Fruit fly (Drosophila melanogaster) whole organism, prepupa: ENCODE measurements around the gene elg1.

Experiments
- CG10631 ChIP-seq: fragments of 200-800 bp; sonication (Bioruptor generic); optimal IDR thresholded peaks from 2 replicates; lab custom pipeline; 2016; ENCODE audit warnings: missing biosample characterization, missing genetic modification characterization
- CG11762 ChIP-seq: fragments of 200-800 bp; sonication (Bioruptor generic); optimal IDR thresholded peaks from 3 replicates; lab custom pipeline; 2016; ENCODE audit warnings: missing biosample characterization, missing genetic modification characterization; ENCODE audit not compliant: insufficient read depth
- CG15336 ChIP-seq: fragments of 200-800 bp; sonication (Bioruptor generic); IDR thresholded peaks from 2 replicates; pipeline ENCODE4 v1.3.6; 2022; ENCODE audit warnings: missing biosample characterization, missing genetic modification characterization
- CG16779 ChIP-seq: fragments of 200-800 bp; sonication (Bioruptor generic); optimal IDR thresholded peaks from 3 replicates; lab custom pipeline; 2017; ENCODE audit warnings: missing biosample characterization, mild to moderate bottlenecking, missing genetic modification characterization
- CG31627 ChIP-seq: fragments of 200-800 bp; sonication (Bioruptor generic); optimal IDR thresholded peaks from 3 replicates; lab custom pipeline; 2016; ENCODE audit warnings: missing biosample characterization, missing genetic modification characterization
- CG32006 ChIP-seq: fragments of 200-800 bp; sonication (Bioruptor generic); optimal IDR thresholded peaks from 3 replicates; lab custom pipeline; 2017; ENCODE audit warnings: missing biosample characterization, mild to moderate bottlenecking, missing genetic modification characterization
- CG3919 ChIP-seq: fragments of 200-800 bp; sonication (Bioruptor generic); optimal IDR thresholded peaks from 3 replicates; lab custom pipeline; 2016; ENCODE audit warnings: missing biosample characterization, missing genetic modification characterization
- CG4318 ChIP-seq: fragments of 200-800 bp; sonication (Bioruptor generic); optimal IDR thresholded peaks from 3 replicates; lab custom pipeline; 2017; ENCODE audit warnings: missing biosample characterization, mild to moderate bottlenecking, missing genetic modification characterization
- CG6163 ChIP-seq: fragments of 200-800 bp; sonication (Bioruptor generic); IDR thresholded peaks from 3 replicates; pipeline ENCODE4 v1.3.6; 2022; ENCODE audit warnings: missing biosample characterization, missing genetic modification characterization
- CG6276 ChIP-seq: fragments of 200-800 bp; sonication (Bioruptor generic); optimal IDR thresholded peaks from 2 replicates; lab custom pipeline; 2017; ENCODE audit warnings: missing biosample characterization, mild to moderate bottlenecking, missing genetic modification characterization
- CG6792 ChIP-seq: fragments of 200-800 bp; sonication (Bioruptor generic); optimal IDR thresholded peaks from 3 replicates; lab custom pipeline; 2016; ENCODE audit warnings: missing biosample characterization, missing genetic modification characterization
- CG6808 ChIP-seq: fragments of 200-800 bp; sonication (Bioruptor generic); optimal IDR thresholded peaks from 3 replicates; lab custom pipeline; 2017; ENCODE audit warnings: missing biosample characterization, missing genetic modification characterization, mild to moderate bottlenecking, moderate library complexity, missing genetic modification reagents
- CG7368 ChIP-seq: fragments of 200-800 bp; sonication (Bioruptor generic); optimal IDR thresholded peaks from 3 replicates; lab custom pipeline; 2016; ENCODE audit warnings: missing biosample characterization, missing genetic modification characterization
- CG8119 ChIP-seq: fragments of 200-800 bp; sonication (Bioruptor generic); IDR thresholded peaks from 3 replicates; pipeline ENCODE4 v1.3.6; 2022; ENCODE audit warnings: missing biosample characterization, missing genetic modification characterization
- CG8319 ChIP-seq: fragments of 200-800 bp; sonication (Bioruptor generic); optimal IDR thresholded peaks from 3 replicates; lab custom pipeline; 2016; ENCODE audit warnings: missing biosample characterization, missing genetic modification characterization
- CG9139 ChIP-seq: fragments of 200-800 bp; sonication (Bioruptor generic); optimal IDR thresholded peaks from 3 replicates; lab custom pipeline; 2017; ENCODE audit warnings: missing biosample characterization, mild to moderate bottlenecking, missing genetic modification characterization
- Eip78C ChIP-seq: fragments of 200-800 bp; sonication (Bioruptor generic); peaks from one replicate; lab custom pipeline; 2016; ENCODE audit warnings: missing biosample characterization, missing genetic modification characterization
- Eip93F ChIP-seq: fragments of 200-800 bp; sonication (Bioruptor generic); optimal IDR thresholded peaks from 2 replicates; lab custom pipeline; 2016; ENCODE audit warnings: missing biosample characterization, mild to moderate bottlenecking, missing genetic modification characterization
- Ets96B ChIP-seq: fragments of 200-800 bp; optimal IDR thresholded peaks from 2 replicates; lab custom pipeline; 2019; ENCODE audit warnings: missing biosample characterization, mild to moderate bottlenecking, missing genetic modification characterization, moderate library complexity
- Gug ChIP-seq: fragments of 200-800 bp; sonication (Bioruptor generic); IDR thresholded peaks from 2 replicates; pipeline ENCODE4 v1.3.6; 2022; ENCODE audit warnings: missing biosample characterization, missing genetic modification characterization
- Hr39 ChIP-seq: fragments of 200-800 bp; sonication (Bioruptor generic); optimal IDR thresholded peaks from 2 replicates; lab custom pipeline; 2016; ENCODE audit warnings: missing biosample characterization, missing genetic modification characterization
- Lpt ChIP-seq: fragments of 200-800 bp; sonication (Bioruptor generic); optimal IDR thresholded peaks from 3 replicates; lab custom pipeline; 2016; ENCODE audit warnings: missing biosample characterization, missing genetic modification characterization
- Met ChIP-seq: fragments of 200-800 bp; sonication (Bioruptor generic); optimal IDR thresholded peaks from 3 replicates; lab custom pipeline; 2016; ENCODE audit warnings: missing biosample characterization, missing genetic modification characterization
- OdsH ChIP-seq: fragments of 200-800 bp; sonication (Bioruptor generic); optimal IDR thresholded peaks from 3 replicates; lab custom pipeline; 2016; ENCODE audit warnings: missing biosample characterization, missing genetic modification characterization
- Smox ChIP-seq: fragments of 200-800 bp; sonication (Bioruptor generic); optimal IDR thresholded peaks from 3 replicates; lab custom pipeline; 2016; ENCODE audit warnings: missing biosample characterization, missing genetic modification characterization
- Sox102F ChIP-seq: fragments of 200-800 bp; sonication (Bioruptor generic); optimal IDR thresholded peaks from 2 replicates; lab custom pipeline; 2016; ENCODE audit warnings: missing biosample characterization, mild to moderate bottlenecking, missing genetic modification characterization
- Sox15 ChIP-seq: fragments of 200-800 bp; sonication (Bioruptor generic); optimal IDR thresholded peaks from 3 replicates; lab custom pipeline; 2016; ENCODE audit warnings: missing biosample characterization, missing genetic modification characterization
- cyc ChIP-seq: fragments of 200-800 bp; sonication (Bioruptor generic); optimal IDR thresholded peaks from 3 replicates; lab custom pipeline; 2016; ENCODE audit warnings: missing biosample characterization, missing genetic modification characterization
- dsx ChIP-seq: fragments of 200-800 bp; optimal IDR thresholded peaks from 3 replicates; lab custom pipeline; 2019; ENCODE audit warnings: missing biosample characterization, mild to moderate bottlenecking, missing genetic modification characterization, moderate library complexity; ENCODE audit not compliant: poor library complexity, severe bottlenecking
- eg ChIP-seq: fragments of 200-800 bp; sonication (Bioruptor generic); IDR thresholded peaks from 3 replicates; pipeline ENCODE4 v1.3.6; 2022; ENCODE audit warnings: missing biosample characterization, missing genetic modification characterization
- esn ChIP-seq: fragments of 200-800 bp; sonication (Bioruptor generic); optimal IDR thresholded peaks from 2 replicates; lab custom pipeline; 2016; ENCODE audit warnings: missing biosample characterization, mild to moderate bottlenecking, missing genetic modification characterization, moderate library complexity
- net ChIP-seq: fragments of 200-800 bp; sonication (Bioruptor generic); optimal IDR thresholded peaks from 3 replicates; lab custom pipeline; 2016; ENCODE audit warnings: missing biosample characterization, missing genetic modification characterization
- pdm3 ChIP-seq: fragments of 200-800 bp; sonication (Bioruptor generic); optimal IDR thresholded peaks from 3 replicates; lab custom pipeline; 2016; ENCODE audit warnings: missing biosample characterization, missing genetic modification characterization
- salr ChIP-seq, 2 experiments: fragments of 200-800 bp; sonication (Bioruptor generic); optimal IDR thresholded peaks; 3 replicates each; lab custom pipeline; 2016 to 2018; ENCODE audit warnings: missing biosample characterization in 2 of 2, missing genetic modification characterization in 2 of 2, mild to moderate bottlenecking in 1 of 2
- spab ChIP-seq: fragments of 200-800 bp; sonication (Bioruptor generic); optimal IDR thresholded peaks from 2 replicates; lab custom pipeline; 2017; ENCODE audit warnings: missing biosample characterization, mild to moderate bottlenecking, missing genetic modification characterization, missing genetic modification reagents
- ss ChIP-seq, 2 experiments: fragments of 200-800 bp; sonication (Bioruptor generic); optimal IDR thresholded peaks; 2 replicates in 1 of 2; 3 replicates in 1 of 2; lab custom pipeline; 2017 to 2018; ENCODE audit warnings: mild to moderate bottlenecking in 2 of 2, missing biosample characterization in 2 of 2, missing genetic modification characterization in 2 of 2, moderate library complexity in 1 of 2
- svp ChIP-seq: fragments of 200-800 bp; sonication (Bioruptor generic); peaks from one replicate; lab custom pipeline; 2016; ENCODE audit warnings: missing biosample characterization, missing genetic modification characterization
- topi ChIP-seq: fragments of 200-800 bp; sonication (Bioruptor generic); optimal IDR thresholded peaks from 3 replicates; lab custom pipeline; 2016; ENCODE audit warnings: missing biosample characterization, missing genetic modification characterization

elg1 gene

DNA sequence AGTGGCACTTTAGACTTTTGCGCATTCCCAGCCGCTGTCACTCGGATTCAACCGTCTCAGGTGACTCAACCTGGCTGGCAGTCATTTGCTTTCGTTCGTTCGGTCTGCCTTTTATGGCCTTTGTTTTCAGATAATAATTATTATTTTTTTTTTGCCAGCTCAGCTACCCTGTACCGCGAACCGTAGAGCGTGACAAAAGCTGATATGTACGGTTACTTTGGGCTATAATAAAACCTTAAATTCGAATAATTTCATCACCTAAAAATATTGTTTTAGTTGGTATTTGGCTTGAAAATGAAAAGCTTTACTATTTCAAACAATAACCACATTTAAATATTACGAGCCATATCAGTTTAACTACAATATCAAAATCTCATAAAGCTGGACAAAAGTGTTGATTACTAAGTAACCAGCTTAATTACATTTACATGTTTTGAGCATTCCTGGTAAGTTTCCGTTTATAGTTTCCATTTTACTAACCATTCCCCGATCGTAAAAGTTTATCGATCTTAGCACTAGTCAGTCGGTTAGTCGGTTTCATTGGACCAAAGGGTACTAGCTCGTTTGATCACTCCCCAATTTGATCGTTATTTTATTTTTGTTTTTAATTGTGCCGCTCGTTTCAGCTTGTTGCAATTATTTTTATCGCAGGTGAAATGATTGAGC, 19.2 kb downstream of the elg1 start (continued):
- no peak for TF ChIP-seq OdsH (GFP tag; lab: Kevin White, UChicago)
- no peak for TF ChIP-seq net (GFP tag; lab: Kevin White, UChicago)
- TF ChIP-seq Smox (GFP tag; lab: Kevin White, UChicago), result no peak
- peak; percentile 15 for TF ChIP-seq Sox102F
- TF ChIP-seq CG4318 (GFP tag; lab: Kevin White, UChicago), result no peak
- peak; percentile 71 for TF ChIP-seq svp
- TF ChIP-seq CG7368 (GFP tag; lab: Kevin White, UChicago), result no peak
- TF ChIP-seq salr (GFP tag; optimal IDR thresholded peaks at IDR 0.05; lab: Kevin White, UChicago), result no peak
- TF ChIP-seq CG6792, result no peak
- no peak for TF ChIP-seq CG9139 (GFP tag; lab: Kevin White, UChicago)
- TF ChIP-seq esn, result peak; percentile 18
- TF ChIP-seq pdm3 (GFP tag; lab: Kevin White, UChicago), result no peak
- TF ChIP-seq dsx (GFP tag; lab: Kevin White, UChicago), result no peak
- no peak for TF ChIP-seq Lpt (GFP tag; lab: Kevin White, UChicago)
- TF ChIP-seq Met (GFP tag; lab: Kevin White, UChicago), result peak; percentile 21
- no peak for TF ChIP-seq cyc
- no peak for TF ChIP-seq Gug
- no peak for TF ChIP-seq CG8319 (GFP tag; lab: Kevin White, UChicago)
- no peak for TF ChIP-seq CG11762 (GFP tag; lab: Kevin White, UChicago)
- TF ChIP-seq CG31627 (GFP tag; lab: Kevin White, UChicago), result no peak
- TF ChIP-seq Ets96B (tag; lab: Kevin White, UChicago), result no peak
- no peak for TF ChIP-seq CG10631 (GFP tag; lab: Kevin White, UChicago)
- TF ChIP-seq CG6808 (GFP tag; lab: Kevin White, UChicago), result no peak

DNA sequence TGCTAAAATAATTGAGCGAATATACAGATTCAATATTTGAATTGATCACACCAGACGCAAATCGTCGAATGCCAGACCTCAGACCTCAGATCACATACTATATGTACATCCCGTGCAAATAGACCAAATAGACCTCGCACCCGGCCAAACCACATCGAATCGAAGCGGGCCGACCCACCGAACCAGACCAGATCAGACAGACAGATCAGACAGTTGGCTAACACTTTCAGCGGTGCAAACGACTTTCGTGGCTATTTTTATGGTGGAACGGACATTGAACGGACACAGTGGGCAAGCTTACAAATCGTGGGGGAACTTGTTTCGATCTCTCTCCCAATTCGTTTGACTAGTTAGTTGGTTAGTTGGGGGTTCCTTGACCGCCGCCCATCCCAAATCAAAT, 19.9 kb downstream of the elg1 start:
- no peak for TF ChIP-seq pdm3 (GFP tag; lab: Kevin White, UChicago)
- no peak for TF ChIP-seq spab (GFP tag; lab: Kevin White, UChicago)
- TF ChIP-seq salr (GFP tag; optimal IDR thresholded peaks at IDR 0.05; lab: Kevin White, UChicago), result no peak
- no peak for TF ChIP-seq Hr39 (GFP tag; lab: Kevin White, UChicago)
- TF ChIP-seq CG15336 (GFP tag; lab: Robert Waterston, UW), result 0 out of 2 replicates have a peak, but pooled peaks have one; percentile 21
- peak; percentile 19 for TF ChIP-seq CG32006 (GFP tag; lab: Kevin White, UChicago)
- no peak for TF ChIP-seq Sox15 (GFP tag; lab: Kevin White, UChicago)
- no peak for TF ChIP-seq CG6163 (GFP tag; lab: Robert Waterston, UW)
- TF ChIP-seq, all 60 proteins: peak for 2

DNA sequence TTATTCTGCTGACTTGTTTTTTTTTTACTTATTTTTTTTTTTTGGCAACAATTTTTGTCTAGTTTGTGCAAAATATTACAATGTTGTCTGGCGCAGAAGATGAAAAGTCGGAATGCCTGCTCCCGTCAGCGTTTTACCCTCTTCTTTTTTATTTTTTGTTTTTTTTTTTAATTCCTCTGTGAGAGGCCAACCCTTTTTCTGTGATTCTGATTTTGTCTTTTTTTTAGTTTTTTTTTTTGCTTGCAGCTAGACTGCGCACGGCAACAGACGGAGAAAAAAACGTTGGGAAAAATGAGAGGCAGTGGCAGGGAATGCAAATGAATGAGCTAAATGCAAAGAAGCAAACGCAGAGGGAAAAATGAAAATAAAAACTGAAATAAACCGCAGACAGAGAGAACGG, 21.3 kb downstream of the elg1 start:
- TF ChIP-seq OdsH (GFP tag; lab: Kevin White, UChicago), result peak; percentile 13
- no peak for TF ChIP-seq CG6792
- TF ChIP-seq topi, result no peak
- TF ChIP-seq spab (GFP tag; lab: Kevin White, UChicago), result peak; percentile 17
- peak; percentile 29 for TF ChIP-seq CG3919 (GFP tag; lab: Kevin White, UChicago)
- peak; percentile 79; the same call in 2 of the 3 replicates for TF ChIP-seq CG6163 (GFP tag; lab: Robert Waterston, UW)
- peak; percentile 37 for TF ChIP-seq Lpt (GFP tag; lab: Kevin White, UChicago)
- TF ChIP-seq svp, result peak; percentile 45
- peak; percentile 59 for TF ChIP-seq CG6276
- TF ChIP-seq Eip93F (GFP tag; lab: Kevin White, UChicago), result no peak
- TF ChIP-seq eg (GFP tag; lab: Robert Waterston, UW), result peak; percentile 70; the same call in 2 of the 3 replicates
- peak; percentile 34 for TF ChIP-seq dsx (GFP tag; lab: Kevin White, UChicago)
- peak; percentile 44; the same call in 1 of the 2 replicates for TF ChIP-seq CG15336 (GFP tag; lab: Robert Waterston, UW)
- TF ChIP-seq CG9139 (GFP tag; lab: Kevin White, UChicago), result peak; percentile 30
- no peak for TF ChIP-seq CG32006 (GFP tag; lab: Kevin White, UChicago)
- peak; percentile 64 for TF ChIP-seq Eip78C
- peak; percentile 53 for TF ChIP-seq CG6808 (GFP tag; lab: Kevin White, UChicago)
- TF ChIP-seq CG16779 (tag; lab: Kevin White, UChicago), result peak; percentile 19
- peak; percentile 59 for TF ChIP-seq CG8119 (GFP tag; lab: Robert Waterston, UW)
- TF ChIP-seq Gug, result peak; percentile 41
- TF ChIP-seq ss (GFP tag; optimal IDR thresholded peaks at IDR 0.05; lab: Kevin White, UChicago), result peak; percentile 15 to 53
- no peak for TF ChIP-seq Sox102F
- TF ChIP-seq, all 60 proteins: peak for 17
